Fruit fly (Drosophila melanogaster): ENCODE measurements around the gene Vha16-3.

The Vha16-3 gene

dm6 chr3L:11480304-11480703 is 7.2 kb downstream of the Vha16-3 start:
- no peak for TF ChIP-seq Vsx2 (GFP tag; optimal IDR thresholded peaks at IDR 0.05; ENCODE audit: partially characterized antibody)
- no peak for TF ChIP-seq Hr83 (GFP tag; optimal IDR thresholded peaks at IDR 0.05; ENCODE audit: poor library complexity, severe bottlenecking)
- TF ChIP-seq Dfd (GFP tag; optimal IDR thresholded peaks at IDR 0.05), result no peak
- no peak for TF ChIP-seq tai (GFP tag; optimal IDR thresholded peaks at IDR 0.05)
- no peak for TF ChIP-seq OdsH (GFP tag; optimal IDR thresholded peaks at IDR 0.05)

- TF ChIP-seq dmrt93B (GFP tag; optimal IDR thresholded peaks at IDR 0.05), result peak; percentile 11
- TF ChIP-seq ey (GFP tag; optimal IDR thresholded peaks at IDR 0.05), result peak; percentile 44
- peak; percentile 47 for TF ChIP-seq Sp1 (GFP tag; optimal IDR thresholded peaks at IDR 0.05)
- TF ChIP-seq foxo (GFP tag; optimal IDR thresholded peaks at IDR 0.05), result peak in 1 of 2 experiments; percentile 54
- no peak for TF ChIP-seq jim (GFP tag; optimal IDR thresholded peaks at IDR 0.05)
- no peak for TF ChIP-seq dsf (GFP tag; optimal IDR thresholded peaks at IDR 0.05; ENCODE audit: borderline replicate concordance)
- peak; percentile 52 for TF ChIP-seq fru (GFP tag; optimal IDR thresholded peaks at IDR 0.05)
- no peak for TF ChIP-seq Hr83 (GFP tag; optimal IDR thresholded peaks at IDR 0.05; ENCODE audit: poor library complexity, severe bottlenecking)
- peak; percentile 54 for TF ChIP-seq HLH106 (tag; optimal IDR thresholded peaks at IDR 0.05)
- no peak for TF ChIP-seq sv (GFP tag; optimal IDR thresholded peaks at IDR 0.05)
- no peak for TF ChIP-seq rgr (GFP tag; optimal IDR thresholded peaks at IDR 0.05)
- no peak for TF ChIP-seq GATAd (GFP tag; optimal IDR thresholded peaks at IDR 0.05)
- TF ChIP-seq Rel (GFP tag; optimal IDR thresholded peaks at IDR 0.05), result no peak
- TF ChIP-seq Rel (tag; optimal IDR thresholded peaks at IDR 0.05), result no peak
- no peak for TF ChIP-seq tai (GFP tag; optimal IDR thresholded peaks at IDR 0.05)
- no peak for TF ChIP-seq CrebA (GFP tag; optimal IDR thresholded peaks at IDR 0.05; ENCODE audit: borderline replicate concordance)
- no peak for TF ChIP-seq lola (GFP tag; optimal IDR thresholded peaks at IDR 0.05)
- no peak for TF ChIP-seq Mio (GFP tag; optimal IDR thresholded peaks at IDR 0.05)
- TF ChIP-seq woc (GFP tag; optimal IDR thresholded peaks at IDR 0.05), result peak; percentile 23
- no peak for TF ChIP-seq Vsx2 (GFP tag; optimal IDR thresholded peaks at IDR 0.05; ENCODE audit: partially characterized antibody)
- no peak for TF ChIP-seq Hr78 (GFP tag; optimal IDR thresholded peaks at IDR 0.05)
- no peak for TF ChIP-seq usp (GFP tag; optimal IDR thresholded peaks at IDR 0.05)
- no peak for TF ChIP-seq Jra (GFP tag; optimal IDR thresholded peaks at IDR 0.05)
- no peak for TF ChIP-seq Abd-B (GFP tag; optimal IDR thresholded peaks at IDR 0.05)
- no peak for TF ChIP-seq brk (GFP tag; optimal IDR thresholded peaks at IDR 0.05)
- no peak for TF ChIP-seq Hnf4 (GFP tag; optimal IDR thresholded peaks at IDR 0.05)
- TF ChIP-seq CG32264 (GFP tag; optimal IDR thresholded peaks at IDR 0.05), result no peak
- no peak for TF ChIP-seq CG9705 (GFP tag; optimal IDR thresholded peaks at IDR 0.05)
- no peak for TF ChIP-seq dl (GFP tag; optimal IDR thresholded peaks at IDR 0.05; ENCODE audit: insufficient read depth in 1 of 2, partially characterized antibody in 2 of 2)
- no peak for TF ChIP-seq pan (optimal IDR thresholded peaks at IDR 0.05)
- peak; percentile 12 for TF ChIP-seq br (GFP tag; optimal IDR thresholded peaks at IDR 0.05)
- peak; percentile 45 for TF ChIP-seq h (GFP tag; optimal IDR thresholded peaks at IDR 0.05)
- TF ChIP-seq N (GFP tag; optimal IDR thresholded peaks at IDR 0.05), result no peak
- TF ChIP-seq Dfd (GFP tag; optimal IDR thresholded peaks at IDR 0.05), result no peak
- TF ChIP-seq OdsH (GFP tag; optimal IDR thresholded peaks at IDR 0.05), result peak; percentile 34
- TF ChIP-seq Myc (optimal IDR thresholded peaks at IDR 0.05), result no peak
- no peak for TF ChIP-seq sage (GFP tag; optimal IDR thresholded peaks at IDR 0.05)
- TF ChIP-seq Dif (GFP tag; optimal IDR thresholded peaks at IDR 0.05; ENCODE audit: partially characterized antibody), result no peak
- TF ChIP-seq psq (GFP tag; optimal IDR thresholded peaks at IDR 0.05), result peak; percentile 8
Observed at dm6 chr3L:11483135-11483534, 10.0 kb downstream of the Vha16-3 start.

dm6 chr3L:11484483-11484882 is 11.4 kb downstream of the Vha16-3 start:
- TF ChIP-seq h (GFP tag; optimal IDR thresholded peaks at IDR 0.05) (no peak), Dfd (GFP tag; optimal IDR thresholded peaks at IDR 0.05) (no peak), pan (optimal IDR thresholded peaks at IDR 0.05) (no peak), N (GFP tag; optimal IDR thresholded peaks at IDR 0.05) (no peak), Hr83 (GFP tag; optimal IDR thresholded peaks at IDR 0.05; ENCODE audit: poor library complexity, severe bottlenecking) (no peak), sv (GFP tag; optimal IDR thresholded peaks at IDR 0.05) (no peak), foxo (GFP tag; optimal IDR thresholded peaks at IDR 0.05) (no peak), Dif (GFP tag; optimal IDR thresholded peaks at IDR 0.05; ENCODE audit: partially characterized antibody) (no peak), dmrt93B (GFP tag; optimal IDR thresholded peaks at IDR 0.05) (no peak), Hr78 (GFP tag; optimal IDR thresholded peaks at IDR 0.05) (no peak), Rel (GFP tag; optimal IDR thresholded peaks at IDR 0.05) (no peak), Rel (tag; optimal IDR thresholded peaks at IDR 0.05) (no peak), dl (GFP tag; optimal IDR thresholded peaks at IDR 0.05; ENCODE audit: insufficient read depth in 1 of 2, partially characterized antibody in 2 of 2) (no peak), Hnf4 (GFP tag; optimal IDR thresholded peaks at IDR 0.05) (no peak), jim (GFP tag; optimal IDR thresholded peaks at IDR 0.05) (no peak), lola (GFP tag; optimal IDR thresholded peaks at IDR 0.05) (no peak)
